Worm (Caenorhabditis elegans) whole organism, young adult: ENCODE data around the gene Y73B6BL.37.

Experiments used
- B0019.2 ChIP-seq: fragments of 200-800 bp; sonication (Bioruptor generic); conservative IDR thresholded peaks from 2 replicates; pipeline ENCODE4 v1.3.6; 2022; ENCODE audit warnings: missing genetic modification reagents, missing genetic modification characterization, missing compliant biosample characterization
- B0035.1 ChIP-seq: sonication (generic microtip); optimal IDR thresholded peaks from 2 replicates; lab custom pipeline; 2016; ENCODE audit warnings: missing genetic modification characterization, mild to moderate bottlenecking, missing compliant biosample characterization, missing genotype, missing genetic modification reagents
- D2030.7 ChIP-seq: fragments of 200-800 bp; sonication (Bioruptor generic); IDR thresholded peaks from 2 replicates; pipeline ENCODE4 v1.3.6; 2022; ENCODE audit warnings: missing genetic modification reagents, missing genetic modification characterization, missing compliant biosample characterization
- F10E7.11 ChIP-seq: sonication (generic microtip); optimal IDR thresholded peaks from 2 replicates; lab custom pipeline; 2017; ENCODE audit warnings: mild to moderate bottlenecking, missing genetic modification characterization, moderate library complexity, missing compliant biosample characterization
- F23B12.7 ChIP-seq: sonication (generic microtip); optimal IDR thresholded peaks from 2 replicates; lab custom pipeline; 2017; ENCODE audit warnings: missing genetic modification characterization, mild to moderate bottlenecking, missing compliant biosample characterization, antibody characterized with exemption, moderate library complexity; ENCODE audit not compliant: insufficient read depth
- F33H1.4 ChIP-seq: fragments of 200-800 bp; sonication (Bioruptor generic); IDR thresholded peaks from 2 replicates; pipeline ENCODE4 v1.3.6; 2022; ENCODE audit warnings: missing genetic modification reagents, missing genetic modification characterization, missing compliant biosample characterization
- F49E8.2 ChIP-seq: sonication (generic microtip); optimal IDR thresholded peaks from 3 replicates; lab custom pipeline; 2017; ENCODE audit warnings: missing genetic modification characterization, mild to moderate bottlenecking, missing compliant biosample characterization, antibody characterized with exemption, moderate library complexity; ENCODE audit not compliant: insufficient read depth
- K11D2.4 ChIP-seq: fragments of 200-800 bp; sonication (Bioruptor generic); IDR thresholded peaks from 2 replicates; pipeline ENCODE4 v1.3.6; 2022; ENCODE audit warnings: missing genetic modification reagents, missing genetic modification characterization, missing compliant biosample characterization
- K12H6.12 ChIP-seq: fragments of 200-800 bp; sonication (Bioruptor generic); optimal IDR thresholded peaks from 2 replicates; lab custom pipeline; 2018; ENCODE audit warnings: mild to moderate bottlenecking, missing genetic modification characterization, missing compliant biosample characterization
- T26A5.8 ChIP-seq: sonication (generic microtip); optimal IDR thresholded peaks from 2 replicates; lab custom pipeline; 2016; ENCODE audit warnings: missing genetic modification characterization, missing compliant biosample characterization
- Y53F4B.3 ChIP-seq: fragments of 200-800 bp; sonication (Bioruptor generic); IDR thresholded peaks from 2 replicates; pipeline ENCODE4 v1.3.6; 2022; ENCODE audit warnings: missing genetic modification reagents, missing genetic modification characterization, missing compliant biosample characterization
- Y53G8AR.9 ChIP-seq: fragments of 200-800 bp; sonication (Bioruptor generic); conservative IDR thresholded peaks from 2 replicates; pipeline ENCODE4 v1.3.6; 2022; ENCODE audit warnings: missing genetic modification reagents, missing genetic modification characterization, missing compliant biosample characterization
- Y56A3A.18 ChIP-seq: fragments of 200-800 bp; sonication (Bioruptor generic); IDR thresholded peaks from 2 replicates; pipeline ENCODE4 v1.3.6; 2022; ENCODE audit warnings: missing genetic modification reagents, missing genetic modification characterization, missing compliant biosample characterization
- aptf-3 ChIP-seq: fragments of 200-800 bp; sonication (Bioruptor generic); IDR thresholded peaks from 2 replicates; pipeline ENCODE4 v1.3.6; 2022; ENCODE audit warnings: missing genetic modification characterization, missing compliant biosample characterization
- atf-7 ChIP-seq: sonication (generic microtip); optimal IDR thresholded peaks from 2 replicates; lab custom pipeline; 2017; ENCODE audit warnings: mild to moderate bottlenecking, missing genetic modification characterization, missing compliant biosample characterization
- attf-5 ChIP-seq: fragments of 200-800 bp; sonication (Bioruptor generic); optimal IDR thresholded peaks from 2 replicates; lab custom pipeline; 2018; ENCODE audit warnings: mild to moderate bottlenecking, missing genetic modification characterization, missing compliant biosample characterization
- attf-6 ChIP-seq: fragments of 200-800 bp; sonication (Bioruptor generic); IDR thresholded peaks from 2 replicates; pipeline ENCODE4 v1.3.6; 2022; ENCODE audit warnings: missing genetic modification reagents, missing genetic modification characterization, missing compliant biosample characterization
- ccch-3 ChIP-seq: fragments of 200-800 bp; sonication (Bioruptor generic); optimal IDR thresholded peaks from 2 replicates; lab custom pipeline; 2018; ENCODE audit warnings: mild to moderate bottlenecking, missing genetic modification characterization, missing compliant biosample characterization
- ceh-40 ChIP-seq: fragments of 200-800 bp; sonication (Bioruptor generic); IDR thresholded peaks from 2 replicates; pipeline ENCODE4 v1.3.6; 2022; ENCODE audit warnings: missing genetic modification characterization, missing compliant biosample characterization
- ceh-58 ChIP-seq: fragments of 200-800 bp; sonication (Bioruptor generic); IDR thresholded peaks from 2 replicates; pipeline ENCODE4 v1.3.6; 2022; ENCODE audit warnings: missing genetic modification characterization, missing compliant biosample characterization
- dox-1 ChIP-seq: fragments of 200-800 bp; sonication (Bioruptor generic); IDR thresholded peaks from 2 replicates; pipeline ENCODE4 v1.3.6; 2022; ENCODE audit warnings: missing genetic modification reagents, missing genetic modification characterization, missing compliant biosample characterization
- dpff-1 ChIP-seq: sonication (generic microtip); optimal IDR thresholded peaks from 2 replicates; lab custom pipeline; 2017; ENCODE audit warnings: mild to moderate bottlenecking, missing genetic modification characterization, missing compliant biosample characterization
- efl-1 ChIP-seq: fragments of 150-350 bp; optimal IDR thresholded peaks from 2 replicates; lab custom pipeline; 2014; ENCODE audit warnings: missing biosample characterization, missing genetic modification reagents, missing genetic modification characterization
- egl-18 ChIP-seq: fragments of 200-800 bp; sonication (Bioruptor generic); IDR thresholded peaks from 2 replicates; pipeline ENCODE4 v1.3.6; 2022; ENCODE audit warnings: missing genetic modification reagents, missing genetic modification characterization, missing compliant biosample characterization
- egrh-3 ChIP-seq: fragments of 200-800 bp; sonication (Bioruptor generic); IDR thresholded peaks from 2 replicates; pipeline ENCODE4 v1.3.6; 2022; ENCODE audit warnings: missing genetic modification reagents, missing genetic modification characterization, missing compliant biosample characterization
- gei-17 ChIP-seq: fragments of 200-800 bp; sonication (Bioruptor generic); optimal IDR thresholded peaks from 2 replicates; lab custom pipeline; 2018; ENCODE audit warnings: mild to moderate bottlenecking, missing genetic modification characterization, missing compliant biosample characterization
- him-1 ChIP-seq: sonication (generic microtip); optimal IDR thresholded peaks from 2 replicates; lab custom pipeline; 2016; ENCODE audit warnings: missing genotype, missing genetic modification reagents, missing genetic modification characterization, missing compliant biosample characterization
- hlh-12 ChIP-seq: sonication (generic microtip); optimal IDR thresholded peaks from 2 replicates; lab custom pipeline; 2016; ENCODE audit warnings: missing genetic modification characterization, missing compliant biosample characterization
- lin-26 ChIP-seq: fragments of 200-800 bp; sonication (Bioruptor generic); IDR thresholded peaks from 2 replicates; pipeline ENCODE4 v1.3.6; 2022; ENCODE audit warnings: missing genetic modification reagents, missing genetic modification characterization, missing compliant biosample characterization
- lin-40 ChIP-seq: sonication (generic microtip); optimal IDR thresholded peaks from 2 replicates; lab custom pipeline; 2016; ENCODE audit warnings: missing genetic modification characterization, mild to moderate bottlenecking, missing compliant biosample characterization, missing genotype, missing genetic modification reagents
- lsl-1 ChIP-seq: fragments of 200-800 bp; sonication (Bioruptor generic); optimal IDR thresholded peaks from 2 replicates; lab custom pipeline; 2018; ENCODE audit warnings: mild to moderate bottlenecking, missing genetic modification characterization, moderate library complexity, missing compliant biosample characterization
- madf-6 ChIP-seq: fragments of 200-800 bp; sonication (Bioruptor generic); IDR thresholded peaks from 2 replicates; pipeline ENCODE4 v1.3.6; 2022; ENCODE audit warnings: missing genetic modification reagents, missing genetic modification characterization, missing compliant biosample characterization
- madf-8 ChIP-seq: fragments of 200-800 bp; sonication (Bioruptor generic); conservative IDR thresholded peaks from 2 replicates; pipeline ENCODE4 v1.3.6; 2022; ENCODE audit warnings: missing genetic modification reagents, missing genetic modification characterization, missing compliant biosample characterization
- mcd-1 ChIP-seq: fragments of 200-800 bp; sonication (Bioruptor generic); IDR thresholded peaks from 2 replicates; pipeline ENCODE4 v1.3.6; 2022; ENCODE audit warnings: missing genetic modification reagents, missing genetic modification characterization, missing compliant biosample characterization
- mes-4 ChIP-seq: sonication (generic microtip); optimal IDR thresholded peaks from 2 replicates; lab custom pipeline; 2016; ENCODE audit warnings: missing genotype, missing genetic modification characterization, missing compliant biosample characterization
- nfya-1 ChIP-seq: sonication (generic microtip); optimal IDR thresholded peaks from 2 replicates; lab custom pipeline; 2017; ENCODE audit warnings: antibody characterized with exemption, missing compliant biosample characterization, missing genetic modification characterization, borderline replicate concordance; ENCODE audit not compliant: insufficient read depth
- nfya-2 ChIP-seq: fragments of 200-800 bp; sonication (Bioruptor generic); IDR thresholded peaks from 2 replicates; pipeline ENCODE4 v1.3.6; 2022; ENCODE audit warnings: missing genetic modification reagents, missing genetic modification characterization, missing compliant biosample characterization
- nhr-120 ChIP-seq: fragments of 200-800 bp; sonication (Bioruptor generic); IDR thresholded peaks from 2 replicates; pipeline ENCODE4 v1.3.6; 2022; ENCODE audit warnings: missing genetic modification characterization, missing compliant biosample characterization
- nhr-80 ChIP-seq: sonication (generic microtip); optimal IDR thresholded peaks from 2 replicates; lab custom pipeline; 2016; ENCODE audit warnings: missing genetic modification characterization, missing compliant biosample characterization
- nhr-90 ChIP-seq: sonication (generic microtip); optimal IDR thresholded peaks from 2 replicates; lab custom pipeline; 2016; ENCODE audit warnings: missing genotype, mild to moderate bottlenecking, missing genetic modification characterization, missing compliant biosample characterization
- pha-4 ChIP-seq: fragments of 150-350 bp; sonication (generic microtip); optimal IDR thresholded peaks from 2 replicates; lab custom pipeline; 2014; ENCODE audit warnings: missing biosample characterization, missing genetic modification reagents, missing genetic modification characterization
- rcor-1 ChIP-seq: fragments of 200-800 bp; sonication (Bioruptor generic); IDR thresholded peaks from 2 replicates; pipeline ENCODE4 v1.3.6; 2022; ENCODE audit warnings: missing genetic modification reagents, missing genetic modification characterization, missing compliant biosample characterization
- snpc-1.1 ChIP-seq: sonication (generic microtip); optimal IDR thresholded peaks from 2 replicates; lab custom pipeline; 2017; ENCODE audit warnings: missing genetic modification characterization, mild to moderate bottlenecking, missing compliant biosample characterization, antibody characterized with exemption, moderate library complexity, missing genotype, missing genetic modification reagents; ENCODE audit not compliant: insufficient read depth
- snpc-3.4 ChIP-seq: sonication (generic microtip); optimal IDR thresholded peaks from 2 replicates; lab custom pipeline; 2017; ENCODE audit warnings: missing genetic modification characterization, mild to moderate bottlenecking, missing compliant biosample characterization, antibody characterized with exemption, moderate library complexity, missing genotype, missing genetic modification reagents
- tbx-9 ChIP-seq: sonication (generic microtip); optimal IDR thresholded peaks from 2 replicates; lab custom pipeline; 2016; ENCODE audit warnings: borderline replicate concordance, missing genetic modification characterization, inconsistent platforms, missing compliant biosample characterization
- unc-130 ChIP-seq: sonication (generic microtip); optimal IDR thresholded peaks from 2 replicates; lab custom pipeline; 2016; ENCODE audit warnings: missing genetic modification reagents, missing genetic modification characterization, missing compliant biosample characterization
- xnd-1 ChIP-seq: sonication (generic microtip); optimal IDR thresholded peaks from 2 replicates; lab custom pipeline; 2016; ENCODE audit warnings: missing genotype, missing genetic modification reagents, missing genetic modification characterization, missing compliant biosample characterization
- ztf-28 ChIP-seq: fragments of 200-800 bp; sonication (Bioruptor generic); IDR thresholded peaks from 2 replicates; pipeline ENCODE4 v1.3.6; 2022; ENCODE audit warnings: missing genetic modification reagents, missing genetic modification characterization, missing compliant biosample characterization

The Y73B6BL.37 gene

DNA sequence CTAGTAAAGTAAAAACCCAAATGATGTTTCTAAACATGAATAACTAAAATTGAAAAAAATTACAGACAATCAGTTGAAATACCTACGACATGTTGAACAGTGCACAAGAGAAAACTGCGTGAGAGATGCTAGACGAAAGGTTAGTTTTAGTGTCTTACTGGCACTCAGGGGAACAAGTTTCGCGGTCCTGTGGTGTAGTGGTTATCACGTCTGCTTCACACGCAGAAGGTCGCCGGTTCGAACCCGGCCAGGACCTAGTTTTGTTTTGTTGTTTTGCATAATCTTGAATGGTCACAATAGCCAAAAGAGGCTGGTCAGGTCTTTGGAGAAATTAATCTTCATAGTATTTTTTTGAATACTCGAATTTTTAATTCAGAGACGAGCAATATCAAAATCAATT is 6.2 kb upstream of the Y73B6BL.37 start (continued):
- TF ChIP-seq nfya-1 (tag; lab: Kevin White, UChicago) (no peak), rcor-1 (GFP tag; lab: Robert Waterston, UW) (peak; percentile 52), ztf-28 (GFP tag; lab: Robert Waterston, UW) (no peak; the same call in 1 of the 2 replicates), aptf-3 (GFP tag; lab: Robert Waterston, UW) (no peak), him-1 (tag; lab: Kevin White, UChicago) (peak; percentile 86), K11D2.4 (0 out of 2 replicates have a peak, but pooled peaks have one; percentile 62), lsl-1 (GFP tag; lab: Kevin White, UChicago) (peak; percentile 41), attf-6 (GFP tag; lab: Robert Waterston, UW) (peak; percentile 80), tbx-9 (tag; lab: Kevin White, UChicago) (no peak), T26A5.8 (tag; lab: Kevin White, UChicago) (no peak), ceh-58 (no peak), nfya-2 (GFP tag; lab: Robert Waterston, UW) (no peak), madf-8 (GFP tag; lab: Robert Waterston, UW) (no peak), egl-18 (GFP tag; lab: Robert Waterston, UW) (no peak), unc-130 (GFP tag; lab: Kevin White, UChicago) (peak; percentile 4), hlh-12 (tag; lab: Kevin White, UChicago) (peak; percentile 26), mcd-1 (GFP tag; lab: Robert Waterston, UW) (peak; percentile 62), F23B12.7 (tag; lab: Kevin White, UChicago) (peak; percentile 67), nhr-80 (peak; percentile 35), lin-26 (GFP tag; lab: Robert Waterston, UW) (peak; percentile 94), K12H6.12 (peak; percentile 37), mes-4 (tag; lab: Kevin White, UChicago) (peak; percentile 32), ccch-3 (GFP tag; lab: Kevin White, UChicago) (no peak), attf-5 (GFP tag; lab: Kevin White, UChicago) (peak; percentile 61), dox-1 (GFP tag; lab: Robert Waterston, UW) (no peak; the same call in 1 of the 2 replicates), Y53G8AR.9 (GFP tag; lab: Robert Waterston, UW) (peak; percentile 57; the same call in 1 of the 2 replicates), lin-40 (tag; lab: Kevin White, UChicago) (peak; percentile 46), atf-7 (tag; lab: Kevin White, UChicago) (peak; percentile 17), ceh-40 (GFP tag; lab: Robert Waterston, UW) (0 out of 2 replicates have a peak, but pooled peaks have one; percentile 19), nhr-90 (tag; lab: Kevin White, UChicago) (peak; percentile 75), xnd-1 (tag; lab: Kevin White, UChicago) (no peak), gei-17 (GFP tag; lab: Kevin White, UChicago) (no peak), B0019.2 (GFP tag; lab: Robert Waterston, UW) (no peak), efl-1 (GFP tag; lab: Kevin White, UChicago) (no peak), F33H1.4 (GFP tag; lab: Robert Waterston, UW) (0 out of 2 replicates have a peak, but pooled peaks have one; percentile 16), Y53F4B.3 (GFP tag; lab: Robert Waterston, UW) (peak; percentile 35; the same call in 1 of the 2 replicates), egrh-3 (GFP tag; lab: Robert Waterston, UW) (0 out of 2 replicates have a peak, but pooled peaks have one; percentile 5), snpc-3.4 (tag; lab: Kevin White, UChicago) (peak; percentile 68), Y56A3A.18 (GFP tag; lab: Robert Waterston, UW) (peak; percentile 63), snpc-1.1 (tag; lab: Kevin White, UChicago) (peak; percentile 42), F49E8.2 (tag; lab: Kevin White, UChicago) (peak; percentile 54), madf-6 (GFP tag; lab: Robert Waterston, UW) (no peak), pha-4 (tag; lab: Kevin White, UChicago) (no peak), nhr-120 (no peak), dpff-1 (tag; lab: Kevin White, UChicago) (no peak), B0035.1 (tag; lab: Kevin White, UChicago) (peak; percentile 36), F10E7.11 (no peak), D2030.7 (no peak)
